Fruit fly (Drosophila melanogaster): ENCODE results near the gene RanBP3.

The RanBP3 gene

DNA sequence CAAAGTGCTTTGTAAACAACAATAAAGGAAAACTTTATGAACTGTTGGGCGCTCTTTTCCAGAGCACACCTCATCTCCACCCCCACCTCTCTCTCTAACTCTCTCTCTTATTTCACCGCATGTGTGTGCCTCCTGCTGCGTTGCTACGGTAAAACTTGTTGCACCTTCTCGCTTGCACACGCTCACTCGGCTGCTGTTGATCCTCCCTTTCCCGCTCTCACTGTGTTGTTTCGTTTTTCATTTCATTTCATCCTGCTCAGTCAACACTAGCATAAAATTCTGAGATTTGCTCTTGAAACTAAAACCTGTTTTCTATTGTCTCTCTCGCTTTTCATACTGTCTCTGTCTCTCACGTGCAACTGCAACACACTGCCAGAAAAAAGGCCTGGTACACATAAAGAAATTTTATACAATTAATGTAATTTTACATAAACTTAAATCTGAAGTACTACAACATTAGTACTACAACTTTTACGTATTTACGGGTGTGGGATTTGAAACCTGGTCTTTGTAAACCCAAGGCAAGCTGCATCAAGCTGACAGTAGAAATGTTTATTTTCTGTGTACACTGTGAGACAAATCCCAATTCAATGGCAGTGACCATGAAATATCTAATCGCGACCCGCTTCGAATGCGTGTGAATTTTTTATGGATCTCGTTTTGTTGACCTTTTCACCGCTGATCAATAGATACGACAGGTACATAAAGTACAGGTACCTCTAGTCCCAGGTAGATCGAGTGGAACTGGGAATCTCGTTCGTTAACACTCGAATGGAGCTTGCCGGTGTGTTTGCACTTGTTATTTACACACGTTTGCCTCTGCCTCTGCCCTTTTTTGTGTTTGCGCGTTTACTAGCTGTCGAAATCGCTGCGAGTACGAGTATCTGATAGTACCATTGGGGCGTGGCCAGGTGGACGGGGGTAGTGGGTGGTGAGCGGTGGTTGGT lies 30.1 kb upstream of the RanBP3 start (continued):
- TF ChIP-seq CG9876 (GFP tag; optimal IDR thresholded peaks at IDR 0.05): no peak
- TF ChIP-seq stc (GFP tag; IDR thresholded peaks at IDR 0.05): peak; percentile 77
- peak; percentile 64 for TF ChIP-seq CG4617 (GFP tag; optimal IDR thresholded peaks at IDR 0.05; ENCODE audit: borderline replicate concordance)
- peak; percentile 80 for TF ChIP-seq CG18599 (GFP tag; optimal IDR thresholded peaks at IDR 0.05)
- TF ChIP-seq Vsx1 (GFP tag; optimal IDR thresholded peaks at IDR 0.05): peak; percentile 66
- peak; percentile 94 for TF ChIP-seq CG15696 (tag; optimal IDR thresholded peaks at IDR 0.05)
- TF ChIP-seq trem (tag; optimal IDR thresholded peaks at IDR 0.05): peak; percentile 94
- TF ChIP-seq Hmx (GFP tag; optimal IDR thresholded peaks at IDR 0.05): peak; percentile 47
- TF ChIP-seq tgo (GFP tag; IDR thresholded peaks at IDR 0.05): peak; percentile 81
- TF ChIP-seq CTCF (GFP tag; optimal IDR thresholded peaks at IDR 0.05): peak; percentile 49
- 0 out of 2 replicates have a peak, but pooled peaks have one; percentile 38 for TF ChIP-seq sna (GFP tag; IDR thresholded peaks at IDR 0.05; ENCODE audit: partially characterized antibody)
- peak; percentile 38 for TF ChIP-seq CG14965 (GFP tag; optimal IDR thresholded peaks at IDR 0.05; ENCODE audit: borderline replicate concordance)
- no peak for TF ChIP-seq pzg (GFP tag; optimal IDR thresholded peaks at IDR 0.05)
- TF ChIP-seq chn (GFP tag; optimal IDR thresholded peaks at IDR 0.05): peak; percentile 78
- TF ChIP-seq MBD-R2 (GFP tag; IDR thresholded peaks at IDR 0.05): peak; percentile 32; the same call in 1 of the 2 replicates
- no peak for TF ChIP-seq CG8478 (optimal IDR thresholded peaks at IDR 0.05)
- peak; percentile 65 for TF ChIP-seq CG43689 (GFP tag; IDR thresholded peaks at IDR 0.05)
- TF ChIP-seq p53 (GFP tag; optimal IDR thresholded peaks at IDR 0.05): peak; percentile 29
- no peak for TF ChIP-seq hth (optimal IDR thresholded peaks at IDR 0.05)
- TF ChIP-seq crp (GFP tag; optimal IDR thresholded peaks at IDR 0.05): peak in 1 of 2 experiments; percentile 51
- peak; percentile 87 for TF ChIP-seq CG7556 (GFP tag; optimal IDR thresholded peaks at IDR 0.05)
- TF ChIP-seq mam (GFP tag; optimal IDR thresholded peaks at IDR 0.05): peak; percentile 52
- peak; percentile 48 for TF ChIP-seq abd-A (tag; optimal IDR thresholded peaks at IDR 0.05)
- no peak for TF ChIP-seq usp (GFP tag; optimal IDR thresholded peaks at IDR 0.05)
- peak; percentile 95 for TF ChIP-seq grn (GFP tag; optimal IDR thresholded peaks at IDR 0.05)
- TF ChIP-seq CG15514 (GFP tag; optimal IDR thresholded peaks at IDR 0.05): peak; percentile 74
- peak; percentile 86 for TF ChIP-seq lab (GFP tag; optimal IDR thresholded peaks at IDR 0.05)
- TF ChIP-seq her (GFP tag; optimal IDR thresholded peaks at IDR 0.05): peak; percentile 50
- TF ChIP-seq Ravus (GFP tag; IDR thresholded peaks at IDR 0.05): no peak; the same call in 1 of the 2 replicates
- TF ChIP-seq peb (GFP tag; IDR thresholded peaks at IDR 0.05): peak; percentile 84
- TF ChIP-seq CG2116 (GFP tag; optimal IDR thresholded peaks at IDR 0.05): peak; percentile 49
- TF ChIP-seq ERR (GFP tag; optimal IDR thresholded peaks at IDR 0.05): no peak
- no peak for TF ChIP-seq CG11085 (GFP tag; IDR thresholded peaks at IDR 0.05)
- TF ChIP-seq Optix (GFP tag; IDR thresholded peaks at IDR 0.05): peak; percentile 86
- TF ChIP-seq kah (GFP tag; optimal IDR thresholded peaks at IDR 0.05): peak; percentile 55
- TF ChIP-seq oc (tag; optimal IDR thresholded peaks at IDR 0.05): peak; percentile 97
- TF ChIP-seq Jarid2 (GFP tag; optimal IDR thresholded peaks at IDR 0.05): peak; percentile 54
- peak; percentile 98 for TF ChIP-seq dmrt11E (tag; optimal IDR thresholded peaks at IDR 0.05)
- peak; percentile 39 for TF ChIP-seq CG33213 (GFP tag; optimal IDR thresholded peaks at IDR 0.05)
- TF ChIP-seq croc (GFP tag; conservative IDR thresholded peaks at IDR 0.05): peak; percentile 87
- TF ChIP-seq Ets65A (GFP tag): peak; percentile 99
- no peak; the same call in 1 of the 2 replicates for TF ChIP-seq CG11696 (GFP tag; IDR thresholded peaks at IDR 0.05)
- peak; percentile 70 for TF ChIP-seq onecut (GFP tag; IDR thresholded peaks at IDR 0.05)
- TF ChIP-seq Pdp1 (GFP tag; optimal IDR thresholded peaks at IDR 0.05): peak; percentile 76 to 82
- peak; percentile 94 for TF ChIP-seq CG10959 (GFP tag; IDR thresholded peaks at IDR 0.05)
- TF ChIP-seq odd (GFP tag; optimal IDR thresholded peaks at IDR 0.05): peak; percentile 88
- peak; percentile 65 for TF ChIP-seq Adf1 (GFP tag; IDR thresholded peaks at IDR 0.05)
- no peak for TF ChIP-seq Dp (GFP tag; optimal IDR thresholded peaks at IDR 0.05)
- peak; percentile 8 for TF ChIP-seq gro (GFP tag; optimal IDR thresholded peaks at IDR 0.05)
